Worm (Caenorhabditis elegans): ENCODE measurements around the gene nlp-35.

Gene nlp-35

ce11 chrIV:9496306-9496705 is 22.4 kb downstream of the nlp-35 start, which contains the start of gene sru-3:
Gene sru-3, plus strand, starts transcription at chrIV:9496606.
- TF ChIP-seq nhr-76 (tag; optimal IDR thresholded peaks at IDR 0.05), result no peak
- no peak for TF ChIP-seq nhr-67 (tag; optimal IDR thresholded peaks at IDR 0.05)
- TF ChIP-seq ceh-82 (tag; optimal IDR thresholded peaks at IDR 0.05), result no peak
- no peak for TF ChIP-seq unc-62 (GFP tag; optimal IDR thresholded peaks at IDR 0.05)
- TF ChIP-seq nhr-11 (tag; optimal IDR thresholded peaks at IDR 0.05), result no peak
- TF ChIP-seq fkh-2 (tag; optimal IDR thresholded peaks at IDR 0.05), result no peak
- TF ChIP-seq fkh-10 (GFP tag; optimal IDR thresholded peaks at IDR 0.05), result no peak
- no peak for TF ChIP-seq skn-1 (tag; optimal IDR thresholded peaks at IDR 0.05)
- no peak for TF ChIP-seq egl-5 (tag; optimal IDR thresholded peaks at IDR 0.05)
- no peak for TF ChIP-seq egl-27 (tag; optimal IDR thresholded peaks at IDR 0.05)
- no peak for TF ChIP-seq ama-1 (optimal IDR thresholded peaks at IDR 0.05)
- no peak for TF ChIP-seq sea-2 (GFP tag; optimal IDR thresholded peaks at IDR 0.05)
- TF ChIP-seq R02D3.7 (tag; optimal IDR thresholded peaks at IDR 0.05), result no peak
- TF ChIP-seq hmg-11 (tag; optimal IDR thresholded peaks at IDR 0.05), result no peak
- no peak for TF ChIP-seq nhr-25 (tag; optimal IDR thresholded peaks at IDR 0.05)
- TF ChIP-seq nhr-43 (tag; optimal IDR thresholded peaks at IDR 0.05; ENCODE audit: poor library complexity, severe bottlenecking), result no peak
- no peak for TF ChIP-seq nfya-1 (tag; optimal IDR thresholded peaks at IDR 0.05; ENCODE audit: insufficient read depth)
- TF ChIP-seq snpc-4 (tag; optimal IDR thresholded peaks at IDR 0.05), result no peak

ce11 chrIV:9490320-9490719 is 28.4 kb downstream of the nlp-35 start, which contains the start of gene sru-6:
Gene sru-6, plus strand, starts transcription at chrIV:9490620.
- no peak for TF ChIP-seq nhr-23 (tag; optimal IDR thresholded peaks at IDR 0.05)
- TF ChIP-seq elt-3 (tag; optimal IDR thresholded peaks at IDR 0.05), result no peak
- TF ChIP-seq ceh-16 (tag; optimal IDR thresholded peaks at IDR 0.05), result no peak
- TF ChIP-seq fos-1 (tag; optimal IDR thresholded peaks at IDR 0.05), result no peak
- no peak for TF ChIP-seq zag-1 (tag; optimal IDR thresholded peaks at IDR 0.05)
- TF ChIP-seq ztf-4 (tag; optimal IDR thresholded peaks at IDR 0.05), result no peak
- no peak for TF ChIP-seq mdl-1 (tag; optimal IDR thresholded peaks at IDR 0.05)
- TF ChIP-seq snpc-4 (tag; optimal IDR thresholded peaks at IDR 0.05), result no peak
- no peak for TF ChIP-seq nhr-28 (tag; optimal IDR thresholded peaks at IDR 0.05)

- TF ChIP-seq tbx-2 (tag; optimal IDR thresholded peaks at IDR 0.05) (no peak), lin-15B (tag; optimal IDR thresholded peaks at IDR 0.05) (no peak), pqm-1 (tag; optimal IDR thresholded peaks at IDR 0.05) (no peak), egl-27 (tag; optimal IDR thresholded peaks at IDR 0.05) (no peak), ceh-16 (tag; optimal IDR thresholded peaks at IDR 0.05) (no peak), ama-1 (optimal IDR thresholded peaks at IDR 0.05) (no peak), jun-1 (tag; optimal IDR thresholded peaks at IDR 0.05) (no peak), ceh-82 (tag; optimal IDR thresholded peaks at IDR 0.05) (no peak), ztf-4 (tag; optimal IDR thresholded peaks at IDR 0.05) (no peak), nhr-67 (tag; optimal IDR thresholded peaks at IDR 0.05) (no peak), sea-2 (GFP tag; optimal IDR thresholded peaks at IDR 0.05) (no peak), mml-1 (tag; optimal IDR thresholded peaks at IDR 0.05) (no peak), nhr-28 (tag; optimal IDR thresholded peaks at IDR 0.05) (no peak), nhr-23 (tag; optimal IDR thresholded peaks at IDR 0.05) (no peak), hmg-11 (tag; optimal IDR thresholded peaks at IDR 0.05) (no peak), ZK546.5 (tag; optimal IDR thresholded peaks at IDR 0.05) (no peak), nhr-76 (tag; optimal IDR thresholded peaks at IDR 0.05) (no peak)
Observed at ce11 chrIV:9488315-9488714, 30.4 kb downstream of the nlp-35 start, which contains the start of gene sru-1. Gene sru-1, plus strand, starts transcription at chrIV:9488615.

ce11 chrIV:9486779-9487178 is 31.9 kb downstream of the nlp-35 start:
- TF ChIP-seq snpc-4 (tag; optimal IDR thresholded peaks at IDR 0.05) (no peak), nhr-77 (tag; optimal IDR thresholded peaks at IDR 0.05) (no peak), ceh-9 (tag; optimal IDR thresholded peaks at IDR 0.05) (no peak), jun-1 (tag; optimal IDR thresholded peaks at IDR 0.05) (no peak), ZK546.5 (tag; optimal IDR thresholded peaks at IDR 0.05) (no peak), unc-39 (tag; optimal IDR thresholded peaks at IDR 0.05) (no peak), lsy-12 (tag; optimal IDR thresholded peaks at IDR 0.05) (no peak), fkh-10 (GFP tag; optimal IDR thresholded peaks at IDR 0.05) (no peak), daf-12 (tag; optimal IDR thresholded peaks at IDR 0.05) (no peak), nfya-1 (tag; optimal IDR thresholded peaks at IDR 0.05; ENCODE audit: insufficient read depth) (no peak), ceh-16 (tag; optimal IDR thresholded peaks at IDR 0.05) (no peak), pha-4 (tag; optimal IDR thresholded peaks at IDR 0.05) (no peak), eor-1 (tag; optimal IDR thresholded peaks at IDR 0.05) (no peak)

All from whole organism, L3 larva.